Worm (Caenorhabditis elegans): ENCODE results near the gene mlc-3.

Gene mlc-3

ce11 chrIII:5604080-5604479 is 39.3 kb downstream of the mlc-3 start, which contains the start of gene xnd-1:
xnd-1 (plus strand) TSS chrIII:5604460.
- no peak for TF ChIP-seq nhr-19 (GFP tag; conservative IDR thresholded peaks at IDR 0.05)
- TF ChIP-seq nhr-237 (tag; optimal IDR thresholded peaks at IDR 0.05), result no peak
- TF ChIP-seq egl-13 (tag; optimal IDR thresholded peaks at IDR 0.05), result no peak
- no peak for TF ChIP-seq sox-4 (tag; optimal IDR thresholded peaks at IDR 0.05)
- TF ChIP-seq lin-35 (GFP tag; optimal IDR thresholded peaks at IDR 0.05), result no peak
- no peak for TF ChIP-seq unc-86 (tag; optimal IDR thresholded peaks at IDR 0.05)
- no peak for TF ChIP-seq elt-3 (tag; optimal IDR thresholded peaks at IDR 0.05)
- TF ChIP-seq nhr-47 (tag; optimal IDR thresholded peaks at IDR 0.05), result no peak
- TF ChIP-seq nhr-77 (tag; optimal IDR thresholded peaks at IDR 0.05), result no peak

DNA sequence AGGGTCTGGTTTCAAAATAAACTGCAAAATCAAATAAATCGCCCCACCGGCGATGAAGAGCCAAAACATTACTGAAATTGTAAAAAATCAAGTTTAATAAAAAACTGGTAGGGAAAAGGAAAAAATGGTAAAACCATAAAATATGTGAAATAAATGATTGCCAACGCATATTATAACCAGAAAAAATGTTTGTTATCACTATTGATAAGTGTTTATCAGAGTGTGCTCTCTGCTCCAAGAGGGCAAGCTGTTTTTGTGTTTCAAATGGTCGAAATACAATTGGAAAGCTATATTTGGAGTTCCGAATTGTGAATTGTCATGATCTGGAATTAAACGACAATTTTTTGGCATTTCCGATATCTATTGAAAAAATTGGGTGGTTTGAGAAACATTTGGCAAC is 45.5 kb downstream of the mlc-3 start, which contains the start of gene C05D2.8:
Gene C05D2.8, minus strand, starts transcription at position 71 of the 400 bp plus-strand sequence.
- TF ChIP-seq fkh-10 (GFP tag; optimal IDR thresholded peaks at IDR 0.05), result no peak
- peak; percentile 35 for TF ChIP-seq elt-2 (tag; optimal IDR thresholded peaks at IDR 0.05)

DNA sequence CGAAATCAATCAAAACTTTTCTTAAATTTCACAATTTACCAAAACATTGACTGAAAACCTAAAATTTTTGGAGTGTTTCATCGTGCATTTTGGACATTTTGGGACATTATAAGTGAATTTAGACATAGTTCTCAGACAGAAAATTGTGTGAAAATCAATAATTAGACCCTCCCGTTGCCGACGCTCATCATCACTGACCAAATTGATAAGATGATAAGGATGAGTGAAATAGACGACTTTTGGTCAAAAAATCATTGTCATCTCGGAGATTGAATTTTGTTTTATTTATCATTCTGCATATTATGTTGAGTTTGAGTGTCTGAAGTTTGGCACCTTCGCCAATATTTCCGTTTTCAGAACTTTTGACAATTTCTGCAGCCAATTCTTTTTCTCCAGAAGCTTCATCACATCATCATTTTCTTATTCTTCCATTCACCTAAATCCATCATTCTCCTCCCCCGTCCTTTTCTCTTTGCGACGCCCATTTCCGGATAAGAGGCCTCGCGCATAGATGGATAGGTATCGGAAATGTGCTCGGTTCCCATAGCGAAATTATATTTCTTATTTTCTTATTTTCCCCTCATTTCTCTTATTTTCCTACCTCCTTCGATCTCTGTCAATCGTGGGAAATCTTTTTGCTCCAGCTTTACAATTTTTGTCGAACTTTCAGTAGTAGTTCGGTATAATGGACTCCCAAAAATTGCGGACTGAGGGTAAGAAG is 46.9 kb downstream of the mlc-3 start, which contains the start of gene bas-1:
Gene bas-1, plus strand, starts transcription at position 671 of the 721 bp plus-strand sequence.
- TF ChIP-seq elt-3 (tag; optimal IDR thresholded peaks at IDR 0.05), result peak in 1 of 6 experiments; percentile 10
- TF ChIP-seq C34B4.2 (tag; optimal IDR thresholded peaks at IDR 0.05), result no peak
- no peak for TF ChIP-seq mdl-1 (tag; optimal IDR thresholded peaks at IDR 0.05)
- TF ChIP-seq pag-3 (tag; optimal IDR thresholded peaks at IDR 0.05; ENCODE audit: borderline replicate concordance, insufficient read depth), result no peak

DNA sequence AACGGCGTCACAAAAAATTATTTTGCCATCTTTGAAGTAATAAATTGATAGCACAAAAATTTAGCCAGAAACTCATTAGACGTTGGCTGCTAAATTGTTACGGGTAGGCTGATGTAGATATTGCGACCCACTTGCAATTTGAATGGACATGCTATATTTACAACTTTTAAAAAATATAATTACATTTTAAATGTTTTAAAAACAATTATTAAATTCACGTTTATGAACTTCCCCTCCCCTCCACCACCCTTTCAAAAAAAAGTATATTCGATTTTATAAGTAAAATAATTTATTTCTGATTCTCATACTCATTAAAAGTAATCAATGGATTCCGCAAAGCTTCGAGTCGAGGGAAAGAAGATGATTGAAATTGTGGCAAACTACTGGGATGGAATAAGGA is 49.8 kb downstream of the mlc-3 start, which contains the start of gene basl-1:
Gene basl-1, plus strand, starts transcription at position 301 of the 400 bp plus-strand sequence.
- TF ChIP-seq blmp-1 (tag; optimal IDR thresholded peaks at IDR 0.05) (no peak), lin-35 (GFP tag; optimal IDR thresholded peaks at IDR 0.05) (no peak), mdl-1 (tag; optimal IDR thresholded peaks at IDR 0.05) (no peak), snu-23 (GFP tag; optimal IDR thresholded peaks at IDR 0.05) (no peak), pax-3 (tag; optimal IDR thresholded peaks at IDR 0.05) (no peak), rnt-1 (tag; optimal IDR thresholded peaks at IDR 0.05) (no peak), skn-1 (tag; optimal IDR thresholded peaks at IDR 0.05) (no peak), ztf-11 (tag; optimal IDR thresholded peaks at IDR 0.05) (no peak), nhr-77 (tag; optimal IDR thresholded peaks at IDR 0.05) (no peak), Y116A8C.19 (tag; optimal IDR thresholded peaks at IDR 0.05; ENCODE audit: borderline replicate concordance) (no peak), sox-4 (tag; optimal IDR thresholded peaks at IDR 0.05) (no peak), fos-1 (tag; optimal IDR thresholded peaks at IDR 0.05) (no peak), F16B12.6 (tag; optimal IDR thresholded peaks at IDR 0.05) (no peak), fkh-10 (GFP tag; optimal IDR thresholded peaks at IDR 0.05) (no peak), unc-30 (tag; optimal IDR thresholded peaks at IDR 0.05) (no peak), hpl-2 (GFP tag; optimal IDR thresholded peaks at IDR 0.05) (no peak), unc-130 (tag; optimal IDR thresholded peaks at IDR 0.05) (no peak), ztf-4 (tag; optimal IDR thresholded peaks at IDR 0.05) (no peak), C04F5.9 (tag; optimal IDR thresholded peaks at IDR 0.05) (no peak)

DNA sequence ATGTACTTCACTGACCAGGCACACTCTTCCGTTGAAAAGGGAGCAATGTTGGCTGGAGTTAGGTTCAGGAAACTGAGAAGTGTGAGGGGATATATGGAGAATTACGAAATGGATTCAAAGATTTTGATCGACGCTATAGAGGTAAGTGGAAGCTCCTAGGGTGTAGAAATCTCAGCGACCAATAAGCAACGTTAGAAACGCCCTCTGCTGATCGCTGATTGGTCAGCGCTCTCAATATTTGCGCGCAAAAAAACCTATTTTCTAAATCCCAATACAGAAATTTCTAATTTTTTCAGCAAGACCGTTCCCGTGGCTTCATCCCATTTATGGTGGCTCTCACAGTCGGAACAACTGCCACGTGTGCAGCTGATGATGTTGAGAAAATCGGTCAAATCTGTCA is 50.9 kb downstream of the mlc-3 start:
- no peak for TF ChIP-seq aly-2 (tag; optimal IDR thresholded peaks at IDR 0.05)

Measured in whole organism, L1 larva.